Worm (Caenorhabditis elegans): ENCODE data around the gene C23G10.5.

C23G10.5 gene

DNA sequence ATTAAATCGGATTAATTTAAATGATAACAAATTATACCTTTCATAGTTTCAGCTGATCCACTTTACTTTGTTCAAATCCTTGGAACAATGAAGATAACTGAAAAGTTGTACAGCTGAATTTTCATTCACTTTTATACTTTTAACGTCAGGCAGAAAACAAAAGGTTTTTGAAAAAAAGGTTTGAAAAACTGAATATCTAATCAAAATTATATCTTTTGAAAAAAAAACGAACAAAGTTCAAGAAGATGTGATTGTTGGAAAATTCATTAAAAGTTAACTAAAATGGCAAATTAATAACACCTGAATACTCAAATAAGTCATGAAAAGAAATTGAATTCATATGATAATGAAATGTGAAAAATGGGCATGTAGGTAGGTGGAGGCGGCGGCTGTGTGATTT, 45.7 kb downstream of the C23G10.5 start, which contains the start of gene T12A2.21:
Gene T12A2.21, minus strand, starts transcription at position 101 of the 400 bp plus-strand sequence.
- no peak for TF ChIP-seq nhr-76 (tag; optimal IDR thresholded peaks at IDR 0.05)
- TF ChIP-seq nhr-12 (tag; optimal IDR thresholded peaks at IDR 0.05): no peak
- TF ChIP-seq mdl-1 (tag; optimal IDR thresholded peaks at IDR 0.05): no peak
- TF ChIP-seq fos-1 (tag; optimal IDR thresholded peaks at IDR 0.05): no peak
- TF ChIP-seq hmg-11 (tag; optimal IDR thresholded peaks at IDR 0.05): no peak
- TF ChIP-seq sea-2 (GFP tag; optimal IDR thresholded peaks at IDR 0.05): no peak
- no peak for TF ChIP-seq pqm-1 (tag; optimal IDR thresholded peaks at IDR 0.05)
- no peak for TF ChIP-seq pha-4 (tag; optimal IDR thresholded peaks at IDR 0.05)

DNA sequence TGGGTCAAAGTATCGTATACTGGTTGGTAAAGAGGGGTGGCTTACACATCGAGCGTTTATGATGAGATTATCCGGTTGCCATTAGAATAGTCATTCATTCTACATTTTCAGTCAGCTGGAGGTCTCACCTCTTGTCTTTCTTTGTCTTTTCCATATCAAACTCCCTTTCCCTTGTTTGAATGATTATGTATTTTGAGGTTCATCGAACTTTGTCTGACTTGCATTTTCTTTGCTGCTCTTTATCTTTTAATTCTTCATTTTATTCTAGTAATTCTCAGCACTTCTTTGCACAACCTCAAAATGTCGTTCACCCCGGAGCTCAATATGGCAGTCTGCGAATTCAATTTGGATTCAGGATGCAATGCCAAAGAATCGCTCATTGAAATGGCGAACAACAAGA, 49.6 kb downstream of the C23G10.5 start, which contains the start of gene T12A2.3:
Gene T12A2.3, plus strand, starts transcription at position 301 of the 400 bp plus-strand sequence.
- TF ChIP-seq ztf-4 (tag; optimal IDR thresholded peaks at IDR 0.05) (no peak), ceh-9 (tag; optimal IDR thresholded peaks at IDR 0.05) (no peak), fkh-10 (GFP tag; optimal IDR thresholded peaks at IDR 0.05) (no peak), elt-2 (tag; optimal IDR thresholded peaks at IDR 0.05) (no peak), unc-39 (tag; optimal IDR thresholded peaks at IDR 0.05) (no peak), eor-1 (tag; optimal IDR thresholded peaks at IDR 0.05) (no peak), egl-5 (tag; optimal IDR thresholded peaks at IDR 0.05) (no peak), lsy-12 (tag; optimal IDR thresholded peaks at IDR 0.05) (no peak)

Data from whole organism, L3 larva.